Worm (Caenorhabditis elegans): ENCODE data around the gene ZK673.11.

The ZK673.11 gene

DNA sequence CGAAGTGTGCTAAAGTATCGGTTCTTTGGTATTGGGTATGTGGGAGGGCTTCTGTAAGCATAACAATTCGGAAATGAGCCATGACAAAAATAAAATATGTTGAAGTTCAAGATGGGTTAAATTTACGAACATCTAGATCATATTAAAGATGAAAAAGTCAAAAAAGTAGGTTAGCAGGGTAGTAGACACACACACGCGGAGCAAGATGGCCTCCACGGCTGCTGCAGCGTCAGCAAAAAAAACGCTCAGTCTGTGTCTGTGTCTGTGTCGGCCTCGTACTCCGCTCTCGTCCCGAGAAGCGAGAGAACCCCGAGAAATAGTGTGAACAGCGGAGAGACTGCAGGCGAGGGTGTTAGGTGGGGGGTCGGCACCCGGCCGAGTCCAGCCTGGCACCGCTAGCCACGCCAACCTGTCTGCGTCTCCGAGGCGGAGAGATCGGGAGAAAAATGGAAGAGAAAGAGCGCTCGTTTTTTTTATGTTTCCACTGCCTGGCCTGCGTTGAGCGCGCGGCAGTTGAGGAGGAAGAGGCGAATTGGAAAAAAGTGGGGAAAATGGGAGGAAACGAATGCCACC, 45.5 kb downstream of the ZK673.11 start, which contains the start of gene myrf-1 (continued):
- TF ChIP-seq daf-16 (GFP tag; optimal IDR thresholded peaks at IDR 0.05) (peak; percentile 39), daf-16 (tag; optimal IDR thresholded peaks at IDR 0.05) (peak; percentile 50), nhr-48 (tag; optimal IDR thresholded peaks at IDR 0.05) (peak; percentile 78), tra-1 (GFP tag; IDR thresholded peaks at IDR 0.05) (peak; percentile 73; the same call in 1 of the 2 replicates), unc-62 (GFP tag; optimal IDR thresholded peaks at IDR 0.05 in 1 of 2) (peak in 1 of 2 experiments; percentile 85), unc-62 (tag; optimal IDR thresholded peaks at IDR 0.05) (no peak), T26A8.4 (GFP tag; IDR thresholded peaks at IDR 0.05) (peak; percentile 90), hlh-30 (tag; optimal IDR thresholded peaks at IDR 0.05; ENCODE audit: insufficient read depth) (peak; percentile 90), ctbp-1 (GFP tag; IDR thresholded peaks at IDR 0.05) (peak; percentile 91), vab-7 (GFP tag; IDR thresholded peaks at IDR 0.05) (peak; percentile 64; the same call in 1 of the 2 replicates), nhr-42 (GFP tag; IDR thresholded peaks at IDR 0.05) (peak; percentile 69; the same call in 1 of the 2 replicates), mes-2 (tag; optimal IDR thresholded peaks at IDR 0.05; ENCODE audit: poor library complexity, severe bottlenecking) (peak; percentile 81), tag-97 (GFP tag; IDR thresholded peaks at IDR 0.05) (no peak), lin-1 (GFP tag; IDR thresholded peaks at IDR 0.05) (peak; percentile 78), nhr-6 (tag; optimal IDR thresholded peaks at IDR 0.05) (peak; percentile 60), spr-1 (tag; optimal IDR thresholded peaks at IDR 0.05) (peak; percentile 74), F26F4.8 (GFP tag; conservative IDR thresholded peaks at IDR 0.05) (0 out of 2 replicates have a peak, but pooled peaks have one; percentile 14), zip-11 (GFP tag; IDR thresholded peaks at IDR 0.05) (no peak), nhr-11 (tag; optimal IDR thresholded peaks at IDR 0.05) (peak; percentile 95), lin-38 (GFP tag; IDR thresholded peaks at IDR 0.05) (peak; percentile 63), jun-1 (tag; optimal IDR thresholded peaks at IDR 0.05) (peak; percentile 58), set-16 (GFP tag; IDR thresholded peaks at IDR 0.05) (peak; percentile 100), mxl-3 (GFP tag; optimal IDR thresholded peaks at IDR 0.05) (peak; percentile 96), lir-3 (tag; optimal IDR thresholded peaks at IDR 0.05) (peak; percentile 16), nhr-28 (tag; optimal IDR thresholded peaks at IDR 0.05) (peak; percentile 83), mep-1 (tag; optimal IDR thresholded peaks at IDR 0.05) (peak; percentile 91), lin-15B (tag; optimal IDR thresholded peaks at IDR 0.05) (no peak), dmd-8 (GFP tag; IDR thresholded peaks at IDR 0.05) (0 out of 2 replicates have a peak, but pooled peaks have one; percentile 44), F37D6.2 (tag; optimal IDR thresholded peaks at IDR 0.05) (peak; percentile 70), nhr-25 (tag; optimal IDR thresholded peaks at IDR 0.05; ENCODE audit: borderline replicate concordance, insufficient read depth) (peak; percentile 89)

DNA sequence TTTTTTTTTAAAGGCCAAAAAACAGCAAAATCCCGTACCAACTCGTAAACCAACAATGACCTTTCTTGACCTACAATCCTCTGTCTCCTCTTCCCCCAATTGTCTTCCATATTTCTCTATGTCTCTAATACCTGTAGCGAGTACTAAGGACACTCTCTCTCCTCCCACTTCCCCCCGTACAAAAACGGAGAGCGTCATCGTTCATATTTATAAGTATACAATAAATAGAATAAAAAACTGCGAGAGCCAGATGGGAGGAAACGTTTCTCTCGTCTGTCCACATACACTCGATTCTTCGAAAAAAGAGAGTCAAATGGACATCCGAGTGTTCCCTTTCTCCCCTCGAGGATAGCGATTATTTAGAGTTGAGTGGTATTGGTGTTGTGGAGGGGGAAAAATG, 47.6 kb downstream of the ZK673.11 start:
- TF ChIP-seq Y48G9A.11 (GFP tag; IDR thresholded peaks at IDR 0.05) = no peak
- TF ChIP-seq unc-62 (GFP tag; optimal IDR thresholded peaks at IDR 0.05 in 1 of 2) = peak in 1 of 2 experiments; percentile 12
- TF ChIP-seq unc-62 (tag; optimal IDR thresholded peaks at IDR 0.05) = no peak
- TF ChIP-seq nhr-237 (tag; optimal IDR thresholded peaks at IDR 0.05) = no peak
- no peak for TF ChIP-seq tag-97 (GFP tag; IDR thresholded peaks at IDR 0.05)
- peak; percentile 13 for TF ChIP-seq nhr-28 (tag; optimal IDR thresholded peaks at IDR 0.05)
- TF ChIP-seq mep-1 (tag; optimal IDR thresholded peaks at IDR 0.05) = peak; percentile 43
- TF ChIP-seq egl-27 (tag; optimal IDR thresholded peaks at IDR 0.05) = no peak
- TF ChIP-seq lim-7 (GFP tag; IDR thresholded peaks at IDR 0.05) = no peak
- TF ChIP-seq duxl-1 (tag; optimal IDR thresholded peaks at IDR 0.05; ENCODE audit: poor library complexity) = no peak
- peak; percentile 25 for TF ChIP-seq hlh-11 (tag; optimal IDR thresholded peaks at IDR 0.05)
- TF ChIP-seq nhr-10 (tag; optimal IDR thresholded peaks at IDR 0.05) = no peak
- TF ChIP-seq ama-1 (optimal IDR thresholded peaks at IDR 0.05) = no peak
- TF ChIP-seq pha-4 (GFP tag; IDR thresholded peaks at IDR 0.05) = no peak
- peak; percentile 88 for TF ChIP-seq pha-4 (tag; optimal IDR thresholded peaks at IDR 0.05)
- TF ChIP-seq dve-1 (tag; optimal IDR thresholded peaks at IDR 0.05; ENCODE audit: insufficient read depth) = peak; percentile 50
- TF ChIP-seq snpc-4 (tag; optimal IDR thresholded peaks at IDR 0.05) = no peak
- no peak for TF ChIP-seq daf-16 (GFP tag; optimal IDR thresholded peaks at IDR 0.05)
- TF ChIP-seq daf-16 (tag; optimal IDR thresholded peaks at IDR 0.05) = peak; percentile 6
